Worm (Caenorhabditis elegans) whole organism, L1 larva: Measurements from ENCODE around the gene adbp-1.

Source experiments
- ceh-82 ChIP-seq, 3 experiments: fragments of 150-350 bp in 1 of 3; sonication (generic microtip) in 2 of 3; optimal IDR thresholded peaks; 2 replicates each; lab custom pipeline; 2014 to 2017; ENCODE audit warnings: missing biosample characterization in 3 of 3, missing genetic modification characterization in 3 of 3
- egl-27 ChIP-seq, 2 experiments: fragments of 150-350 bp in 1 of 2; sonication (generic microtip); optimal IDR thresholded peaks; 3 replicates each; lab custom pipeline; 2017 to 2018; ENCODE audit warnings: missing biosample characterization in 2 of 2, missing genetic modification characterization in 2 of 2, missing genetic modification reagents in 2 of 2
- elt-3 ChIP-seq, 6 experiments: fragments of 150-350 bp in 1 of 6; sonication (generic microtip); optimal IDR thresholded peaks; 2 replicates each; lab custom pipeline; 2017 to 2018; ENCODE audit warnings: missing biosample characterization in 6 of 6, missing genetic modification characterization in 6 of 6, inconsistent platforms in 1 of 6
- ets-5 ChIP-seq: fragments of 200-800 bp; sonication (Bioruptor generic); IDR thresholded peaks from 2 replicates; pipeline ENCODE4 v1.3.6; 2022; ENCODE audit warnings: missing genetic modification characterization, missing compliant biosample characterization
- fos-1 ChIP-seq: fragments of 150-350 bp; optimal IDR thresholded peaks from 2 replicates; lab custom pipeline; 2014; ENCODE audit warnings: missing biosample characterization, missing genetic modification characterization
- nhr-28 ChIP-seq: fragments of 150-350 bp; optimal IDR thresholded peaks from 2 replicates; lab custom pipeline; 2014; ENCODE audit warnings: missing biosample characterization, missing genetic modification characterization
- pag-3 ChIP-seq: sonication (generic microtip); optimal IDR thresholded peaks from 2 replicates; lab custom pipeline; 2017; ENCODE audit warnings: missing genetic modification characterization, mild to moderate bottlenecking, missing compliant biosample characterization, antibody characterized with exemption, borderline replicate concordance; ENCODE audit not compliant: insufficient read depth
- sup-37 ChIP-seq: fragments of 200-800 bp; sonication (Bioruptor generic); optimal IDR thresholded peaks from 2 replicates; lab custom pipeline; 2018; ENCODE audit warnings: mild to moderate bottlenecking, missing genetic modification characterization, missing compliant biosample characterization
- unc-130 ChIP-seq: fragments of 150-350 bp; optimal IDR thresholded peaks from 2 replicates; lab custom pipeline; 2017; ENCODE audit warnings: missing biosample characterization, missing genetic modification characterization, inconsistent platforms
- ztf-11 ChIP-seq, 2 experiments: sonication (generic microtip); optimal IDR thresholded peaks; 2 replicates each; lab custom pipeline; 2016 to 2017; ENCODE audit warnings: missing genetic modification characterization in 2 of 2, missing biosample characterization in 1 of 2, missing compliant biosample characterization in 1 of 2

DNA sequence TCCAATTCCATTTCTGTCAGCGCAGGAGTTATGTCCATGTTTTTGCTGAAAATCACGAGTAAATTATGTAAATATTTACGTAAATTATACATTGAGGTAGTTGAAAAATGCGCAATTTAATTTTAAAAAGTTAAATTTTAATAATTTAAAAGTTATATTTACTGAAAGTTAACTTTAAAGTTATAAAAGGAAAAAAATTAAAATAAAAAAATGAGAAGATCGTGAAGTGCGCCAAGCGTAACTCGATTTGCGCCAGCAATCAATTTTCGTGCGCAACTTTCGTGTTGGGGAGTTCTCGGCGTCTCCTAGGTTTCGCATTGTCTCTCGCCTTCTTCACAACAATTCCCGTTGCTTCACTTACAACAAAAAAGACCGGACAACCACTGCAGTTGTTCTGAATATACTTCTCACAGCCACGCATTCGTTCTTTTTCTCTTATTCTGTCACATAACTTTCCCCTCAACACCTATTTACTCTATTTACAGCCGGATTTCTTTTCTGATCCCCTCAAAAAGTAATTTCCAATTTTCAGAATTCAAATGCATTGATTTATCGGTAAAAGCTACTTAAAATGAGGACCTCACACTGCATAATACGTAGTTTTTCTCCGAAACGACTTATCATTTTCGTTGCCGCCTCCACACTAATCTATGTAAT lies 29.7 kb downstream of the adbp-1 start, which contains the start of the genes metl-1 and W02B12.11:
- TF ChIP-seq fos-1 (tag; lab: Kevin White, UChicago) (peak; percentile 20), elt-3 (tag; optimal IDR thresholded peaks at IDR 0.05; lab: Kevin White, UChicago) (peak in 3 of 6 experiments; percentile 19 to 84 (median 72)), sup-37 (GFP tag; lab: Kevin White, UChicago) (peak; percentile 9), ceh-82 (tag; optimal IDR thresholded peaks at IDR 0.05; lab: Kevin White, UChicago) (peak; percentile 86 to 93 (median 90)), unc-130 (peak; percentile 80), ztf-11 (tag; optimal IDR thresholded peaks at IDR 0.05; lab: Kevin White, UChicago) (peak in 1 of 2 experiments; percentile 55), egl-27 (tag; optimal IDR thresholded peaks at IDR 0.05; lab: Kevin White, UChicago) (no peak), nhr-28 (tag; lab: Kevin White, UChicago) (no peak), pag-3 (tag; lab: Kevin White, UChicago) (no peak), ets-5 (no peak)
